Worm (Caenorhabditis elegans) whole organism, late embryonic: ENCODE data around the gene hot-3.
A peak's percentile ranks its signal among the peaks of the same experiment; 100 is the strongest.

Experiments
- ceh-30 ChIP-seq: fragments of 150-350 bp; optimal IDR thresholded peaks from 2 replicates; lab custom pipeline; 2014; ENCODE audit warnings: missing biosample characterization, missing genetic modification characterization
- dve-1 ChIP-seq: sonication (generic microtip); optimal IDR thresholded peaks from 2 replicates; lab custom pipeline; 2017; ENCODE audit warnings: antibody characterized with exemption, mild to moderate bottlenecking, missing genetic modification characterization, missing compliant biosample characterization
- elt-2 ChIP-seq: sonication (generic microtip); optimal IDR thresholded peaks from 2 replicates; lab custom pipeline; 2016; ENCODE audit warnings: missing genetic modification reagents, missing genetic modification characterization, missing compliant biosample characterization
- fkh-6 ChIP-seq: sonication (generic microtip); optimal IDR thresholded peaks from 2 replicates; lab custom pipeline; 2016; ENCODE audit warnings: missing genetic modification characterization, missing compliant biosample characterization
- lim-6 ChIP-seq: sonication (generic microtip); optimal IDR thresholded peaks from 2 replicates; lab custom pipeline; 2016; ENCODE audit warnings: missing genetic modification characterization, missing compliant biosample characterization
- lin-11 ChIP-seq: fragments of 200-800 bp; sonication (Bioruptor generic); optimal IDR thresholded peaks from 2 replicates; lab custom pipeline; 2018; ENCODE audit warnings: mild to moderate bottlenecking, missing genetic modification characterization, missing compliant biosample characterization
- madf-2 ChIP-seq: sonication (generic microtip); optimal IDR thresholded peaks from 2 replicates; lab custom pipeline; 2017; ENCODE audit warnings: missing genetic modification characterization, missing compliant biosample characterization
- nfya-1 ChIP-seq: sonication (generic microtip); optimal IDR thresholded peaks from 2 replicates; lab custom pipeline; 2017; ENCODE audit warnings: missing genetic modification characterization, mild to moderate bottlenecking, missing compliant biosample characterization, antibody characterized with exemption, moderate library complexity
- nhr-11 ChIP-seq: fragments of 150-350 bp; optimal IDR thresholded peaks from 2 replicates; lab custom pipeline; 2014; ENCODE audit warnings: missing biosample characterization, missing genetic modification characterization
- pha-4 ChIP-seq: fragments of 150-350 bp; optimal IDR thresholded peaks from 2 replicates; lab custom pipeline; 2018; ENCODE audit warnings: missing biosample characterization, missing genetic modification reagents, missing genetic modification characterization
- sox-4 ChIP-seq: sonication (generic microtip); optimal IDR thresholded peaks from 2 replicates; lab custom pipeline; 2017; ENCODE audit warnings: mild to moderate bottlenecking, missing genetic modification characterization, inconsistent platforms, missing compliant biosample characterization
- syd-9 ChIP-seq: sonication (generic microtip); optimal IDR thresholded peaks from 2 replicates; lab custom pipeline; 2016; ENCODE audit warnings: mild to moderate bottlenecking, missing genetic modification characterization, moderate library complexity, missing compliant biosample characterization

DNA sequence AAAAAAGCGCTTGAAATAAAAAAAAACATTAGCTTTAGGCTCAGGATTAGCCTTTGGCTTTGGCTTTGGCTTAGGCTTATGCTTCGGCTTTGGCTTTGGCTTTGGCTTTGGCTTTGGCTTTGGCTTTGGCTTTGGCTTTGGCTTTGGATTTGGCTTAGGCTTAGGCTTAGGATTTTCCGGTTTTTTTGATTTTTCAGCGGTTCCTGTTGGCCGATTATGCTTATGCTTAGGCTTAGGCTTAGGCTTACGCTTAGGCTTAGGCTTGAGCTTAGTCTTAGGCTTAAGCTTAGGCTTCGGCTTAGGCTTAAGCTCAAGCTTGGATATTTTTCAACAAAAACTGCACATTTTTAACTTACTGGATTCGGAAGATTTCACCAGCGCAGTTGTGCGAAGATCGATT, 42.3 kb upstream of the hot-3 start:
- TF ChIP-seq dve-1 (tag; lab: Kevin White, UChicago) (peak; percentile 45), lin-11 (tag; lab: Kevin White, UChicago) (no peak), nfya-1 (tag; lab: Kevin White, UChicago) (no peak), pha-4 (tag; lab: Kevin White, UChicago) (no peak), syd-9 (no peak), elt-2 (tag; lab: Kevin White, UChicago) (no peak), sox-4 (tag; lab: Kevin White, UChicago) (no peak), lim-6 (tag; lab: Kevin White, UChicago) (no peak), madf-2 (tag; lab: Kevin White, UChicago) (no peak), nhr-11 (tag; lab: Kevin White, UChicago) (no peak), fkh-6 (tag; lab: Kevin White, UChicago) (no peak), ceh-30 (tag; lab: Kevin White, UChicago) (no peak)
